Fruit fly (Drosophila melanogaster): ENCODE measurements around the gene CG10479.

Gene CG10479

DNA sequence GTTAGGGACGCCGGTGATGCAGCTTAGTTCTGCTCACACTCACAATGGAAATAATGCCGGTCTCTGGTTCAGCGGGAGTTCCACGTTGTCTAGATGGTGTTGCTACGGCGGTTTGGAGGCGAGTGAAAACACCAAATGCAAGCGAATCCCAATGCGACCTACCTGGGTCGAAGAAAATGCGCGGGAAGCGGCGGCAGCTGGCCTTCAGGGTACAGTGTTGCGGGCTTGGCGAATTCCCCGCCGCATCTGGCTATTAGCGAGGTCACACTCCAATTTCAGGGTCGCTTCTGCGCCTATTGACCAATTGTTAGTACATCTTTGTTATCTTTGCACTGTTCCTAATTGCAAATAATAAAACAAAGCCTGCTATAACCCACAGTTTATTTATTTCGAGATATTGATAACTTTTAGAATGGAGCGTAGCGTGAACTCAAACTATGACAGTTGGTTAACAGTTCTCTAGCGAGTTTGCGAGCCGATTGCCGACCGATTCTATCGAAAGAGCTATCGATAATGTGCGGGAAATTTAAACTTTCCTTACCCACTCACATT lies 43.4 kb downstream of the CG10479 start, which contains the start of gene Rcc1 (continued):
- TF ChIP-seq Nf-YC (tag; optimal IDR thresholded peaks at IDR 0.05), result no peak
- TF ChIP-seq CG13296 (GFP tag; optimal IDR thresholded peaks at IDR 0.05), result no peak
- TF ChIP-seq ash1 (GFP tag; optimal IDR thresholded peaks at IDR 0.05), result no peak
- peak; percentile 18 for TF ChIP-seq Xbp1 (GFP tag; optimal IDR thresholded peaks at IDR 0.05)
- TF ChIP-seq Bteb2 (GFP tag; optimal IDR thresholded peaks at IDR 0.05), result no peak
- TF ChIP-seq zfh2 (GFP tag; optimal IDR thresholded peaks at IDR 0.05), result peak; percentile 15
- TF ChIP-seq CG6689 (GFP tag; IDR thresholded peaks at IDR 0.05), result no peak
- no peak for TF ChIP-seq lilli (GFP tag; optimal IDR thresholded peaks at IDR 0.05)
- no peak for TF ChIP-seq usp (GFP tag; optimal IDR thresholded peaks at IDR 0.05)
- no peak for TF ChIP-seq CG2889 (GFP tag; IDR thresholded peaks at IDR 0.05)
- TF ChIP-seq CG18011 (GFP tag; optimal IDR thresholded peaks at IDR 0.05), result no peak
- TF ChIP-seq cas (GFP tag; IDR thresholded peaks at IDR 0.05), result no peak
- no peak for TF ChIP-seq CG14441 (GFP tag; IDR thresholded peaks at IDR 0.05)
- TF ChIP-seq jigr1 (GFP tag; IDR thresholded peaks at IDR 0.05), result no peak
- no peak for TF ChIP-seq Dek (tag; optimal IDR thresholded peaks at IDR 0.05)
- peak; percentile 13 for TF ChIP-seq pnt (GFP tag; optimal IDR thresholded peaks at IDR 0.05)
- no peak for TF ChIP-seq CG11723 (GFP tag; optimal IDR thresholded peaks at IDR 0.05)
- TF ChIP-seq Ravus (GFP tag; IDR thresholded peaks at IDR 0.05), result no peak
- TF ChIP-seq CHES-1-like (GFP tag; optimal IDR thresholded peaks at IDR 0.05), result peak; percentile 23
- peak; percentile 45 for TF ChIP-seq amos (GFP tag; IDR thresholded peaks at IDR 0.05; ENCODE audit: partially characterized antibody)
- TF ChIP-seq CG15696 (tag; optimal IDR thresholded peaks at IDR 0.05), result peak; percentile 23
- peak; percentile 53; the same call in 1 of the 2 replicates for TF ChIP-seq nerfin-2 (GFP tag; IDR thresholded peaks at IDR 0.05; ENCODE audit: partially characterized antibody)
- peak; percentile 49; the same call in 1 of the 2 replicates for TF ChIP-seq bbx (GFP tag; IDR thresholded peaks at IDR 0.05; ENCODE audit: partially characterized antibody)
- TF ChIP-seq bigmax (GFP tag; optimal IDR thresholded peaks at IDR 0.05), result peak; percentile 94
- TF ChIP-seq Hr78 (GFP tag; optimal IDR thresholded peaks at IDR 0.05), result peak in 1 of 2 experiments; percentile 45
- no peak for TF ChIP-seq prd (optimal IDR thresholded peaks at IDR 0.05)
- TF ChIP-seq prd (GFP tag; IDR thresholded peaks at IDR 0.05), result 0 out of 3 replicates have a peak, but pooled peaks have one; percentile 11
- TF ChIP-seq CG33557 (GFP tag; optimal IDR thresholded peaks at IDR 0.05), result no peak
- TF ChIP-seq en (GFP tag; optimal IDR thresholded peaks at IDR 0.05), result no peak
- TF ChIP-seq ac (GFP tag; optimal IDR thresholded peaks at IDR 0.05), result peak; percentile 16
- TF ChIP-seq CG30431 (GFP tag; optimal IDR thresholded peaks at IDR 0.05), result no peak
- TF ChIP-seq kah (GFP tag; optimal IDR thresholded peaks at IDR 0.05), result no peak
- peak; percentile 64 for TF ChIP-seq CTCF (GFP tag; optimal IDR thresholded peaks at IDR 0.05)
- 0 out of 4 replicates have a peak, but pooled peaks have one; percentile 69 for TF ChIP-seq chinmo (GFP tag; IDR thresholded peaks at IDR 0.05; ENCODE audit: partially characterized antibody)
- TF ChIP-seq CG16813 (GFP tag; IDR thresholded peaks at IDR 0.05; ENCODE audit: partially characterized antibody), result peak; percentile 66; the same call in 2 of the 3 replicates
- no peak for TF ChIP-seq CG2199 (GFP tag; IDR thresholded peaks at IDR 0.05)
- no peak for TF ChIP-seq CG13894 (tag; optimal IDR thresholded peaks at IDR 0.05)
- TF ChIP-seq unc-4 (GFP tag; IDR thresholded peaks at IDR 0.05; ENCODE audit: partially characterized antibody), result peak; percentile 64
- TF ChIP-seq Ets65A (GFP tag), result peak; percentile 65
- TF ChIP-seq H15 (GFP tag; IDR thresholded peaks at IDR 0.05), result no peak
- no peak for TF ChIP-seq CG1602 (GFP tag; optimal IDR thresholded peaks at IDR 0.05)
- TF ChIP-seq CG3726 (GFP tag; IDR thresholded peaks at IDR 0.05), result no peak
- TF ChIP-seq CG4360 (GFP tag; IDR thresholded peaks at IDR 0.05), result no peak
- TF ChIP-seq CG10979 (tag; optimal IDR thresholded peaks at IDR 0.05), result no peak
- peak; percentile 18 for TF ChIP-seq HLH54F (GFP tag; optimal IDR thresholded peaks at IDR 0.05)
- TF ChIP-seq oc (tag; optimal IDR thresholded peaks at IDR 0.05), result no peak
- no peak for TF ChIP-seq Hr39 (optimal IDR thresholded peaks at IDR 0.05)
- peak; percentile 8 for TF ChIP-seq CG4424 (GFP tag; optimal IDR thresholded peaks at IDR 0.05)
- peak; percentile 28 for TF ChIP-seq YL-1 (GFP tag; optimal IDR thresholded peaks at IDR 0.05)
- peak; percentile 90 for TF ChIP-seq pzg (GFP tag; optimal IDR thresholded peaks at IDR 0.05)
- no peak for TF ChIP-seq Rfx (GFP tag; IDR thresholded peaks at IDR 0.05)

Measured in whole organism, embryonic.